Worm (Caenorhabditis elegans) whole organism, L1 larva: ENCODE measurements around the gene K10G6.5.

ENCODE experiments used
- ceh-82 ChIP-seq, 3 experiments: fragments of 150-350 bp in 1 of 3; sonication (generic microtip) in 2 of 3; optimal IDR thresholded peaks; 2 replicates each; lab custom pipeline; 2014 to 2017; ENCODE audit warnings: missing biosample characterization in 3 of 3, missing genetic modification characterization in 3 of 3
- dpl-1 ChIP-seq, 3 experiments: fragments of 150-350 bp in 2 of 3; sonication (generic microtip) in 1 of 3; optimal IDR thresholded peaks; 2 replicates each; lab custom pipeline; 2014 to 2017; ENCODE audit warnings: missing biosample characterization in 3 of 3, missing genetic modification characterization in 3 of 3, missing genetic modification reagents in 3 of 3
- elt-2 ChIP-seq: sonication (generic microtip); optimal IDR thresholded peaks from 2 replicates; lab custom pipeline; 2016; ENCODE audit warnings: missing genetic modification characterization, mild to moderate bottlenecking, inconsistent platforms, missing compliant biosample characterization, missing genetic modification reagents
- elt-3 ChIP-seq, 6 experiments: fragments of 150-350 bp in 1 of 6; sonication (generic microtip); optimal IDR thresholded peaks; 2 replicates each; lab custom pipeline; 2017 to 2018; ENCODE audit warnings: missing biosample characterization in 6 of 6, missing genetic modification characterization in 6 of 6, inconsistent platforms in 1 of 6
- fkh-4 ChIP-seq: sonication (generic microtip); optimal IDR thresholded peaks from 2 replicates; lab custom pipeline; 2016; ENCODE audit warnings: missing compliant biosample characterization, missing genetic modification characterization, borderline replicate concordance
- jun-1 ChIP-seq: fragments of 150-350 bp; optimal IDR thresholded peaks from 2 replicates; lab custom pipeline; 2014; ENCODE audit warnings: missing biosample characterization, missing genetic modification reagents, missing genetic modification characterization
- lin-13 ChIP-seq: fragments of 150-350 bp; optimal IDR thresholded peaks from 2 replicates; lab custom pipeline; 2014; ENCODE audit warnings: missing biosample characterization, missing genetic modification reagents, missing genetic modification characterization
- lin-39 ChIP-seq: fragments of 150-350 bp; optimal IDR thresholded peaks from 2 replicates; lab custom pipeline; 2014; ENCODE audit warnings: missing biosample characterization, missing genetic modification reagents, missing genetic modification characterization
- nhr-12 ChIP-seq: sonication (generic microtip); optimal IDR thresholded peaks from 2 replicates; lab custom pipeline; 2017; ENCODE audit warnings: missing biosample characterization, missing genetic modification characterization

- TF ChIP-seq elt-3 (tag; optimal IDR thresholded peaks at IDR 0.05; lab: Kevin White, UChicago) (no peak), lin-13 (GFP tag; lab: Kevin White, UChicago) (no peak), dpl-1 (GFP tag; optimal IDR thresholded peaks at IDR 0.05; lab: Kevin White, UChicago) (no peak), fkh-4 (tag; lab: Kevin White, UChicago) (no peak), elt-2 (tag; lab: Kevin White, UChicago) (no peak), ceh-82 (tag; optimal IDR thresholded peaks at IDR 0.05; lab: Kevin White, UChicago) (no peak), jun-1 (tag; lab: Kevin White, UChicago) (no peak), nhr-12 (no peak), lin-39 (tag; lab: Kevin White, UChicago) (no peak)
These were observed 12.5 kb downstream of the K10G6.5 start for ce11 chrII:3999537-3999936.
